Fruit fly (Drosophila melanogaster) whole organism, embryonic: ENCODE results near the gene CG7914.
A peak's percentile ranks its signal among the peaks of the same experiment; 100 is the strongest.

Experiments used
- Bdp1 ChIP-seq: fragments of 200-800 bp; sonication (Bioruptor generic); optimal IDR thresholded peaks from 3 replicates; lab custom pipeline; 2016; ENCODE audit warnings: missing biosample characterization, missing genetic modification characterization
- CG1024 ChIP-seq: fragments of 200-800 bp; sonication (Bioruptor generic); IDR thresholded peaks from 2 replicates; pipeline ENCODE4 v1.3.6; 2022; ENCODE audit warnings: missing biosample characterization, missing genetic modification characterization
- CG10431 ChIP-seq: fragments of 200-800 bp; sonication (Bioruptor generic); optimal IDR thresholded peaks from 3 replicates; lab custom pipeline; 2018; ENCODE audit warnings: missing biosample characterization, mild to moderate bottlenecking, missing genetic modification characterization
- CG11695 ChIP-seq: fragments of 200-800 bp; sonication (Bioruptor generic); IDR thresholded peaks from 3 replicates; pipeline ENCODE4 v1.3.6; 2022; ENCODE audit warnings: missing biosample characterization, missing genetic modification characterization
- CG12299 ChIP-seq: fragments of 200-800 bp; sonication (Bioruptor generic); optimal IDR thresholded peaks from 2 replicates; lab custom pipeline; 2018; ENCODE audit warnings: missing biosample characterization, mild to moderate bottlenecking, missing genetic modification characterization
- CG14860 ChIP-seq: fragments of 200-800 bp; sonication (Bioruptor generic); IDR thresholded peaks from 3 replicates; pipeline ENCODE4 v1.3.6; 2022; ENCODE audit warnings: missing biosample characterization, missing genetic modification characterization; ENCODE audit not compliant: partially characterized antibody
- CG15011 ChIP-seq: fragments of 200-800 bp; sonication (Bioruptor generic); optimal IDR thresholded peaks from 3 replicates; lab custom pipeline; 2018; ENCODE audit warnings: missing biosample characterization, mild to moderate bottlenecking, missing genetic modification characterization
- CG17361 ChIP-seq: fragments of 200-800 bp; sonication (Bioruptor generic); IDR thresholded peaks from 3 replicates; pipeline ENCODE4 v1.3.6; 2022; ENCODE audit warnings: missing biosample characterization, missing genetic modification characterization
- CG17385 ChIP-seq: fragments of 200-800 bp; sonication (Bioruptor generic); optimal IDR thresholded peaks from 3 replicates; lab custom pipeline; 2018; ENCODE audit warnings: missing biosample characterization, mild to moderate bottlenecking, missing genetic modification characterization
- CG2116 ChIP-seq: fragments of 200-800 bp; sonication (Bioruptor generic); optimal IDR thresholded peaks from 3 replicates; lab custom pipeline; 2018; ENCODE audit warnings: missing biosample characterization, mild to moderate bottlenecking, missing genetic modification characterization
- CG32532 ChIP-seq: fragments of 200-800 bp; sonication (Bioruptor generic); IDR thresholded peaks from 2 replicates; pipeline ENCODE4 v1.3.6; 2022; ENCODE audit warnings: missing biosample characterization, missing genetic modification characterization
- CG32772 ChIP-seq: fragments of 200-800 bp; sonication (Bioruptor generic); IDR thresholded peaks from 2 replicates; pipeline ENCODE4 v1.3.6; 2022; ENCODE audit warnings: missing biosample characterization, missing genetic modification characterization
- CG33557 ChIP-seq: fragments of 200-800 bp; sonication (Bioruptor generic); optimal IDR thresholded peaks from 2 replicates; lab custom pipeline; 2019; ENCODE audit warnings: missing biosample characterization, mild to moderate bottlenecking, missing genetic modification characterization, moderate library complexity
- CG34422 ChIP-seq: fragments of 200-800 bp; sonication (Bioruptor generic); IDR thresholded peaks from 3 replicates; pipeline ENCODE4 v1.3.6; 2022; ENCODE audit warnings: missing biosample characterization, missing genetic modification characterization
- CG6689 ChIP-seq: fragments of 200-800 bp; sonication (Bioruptor generic); IDR thresholded peaks from 2 replicates; pipeline ENCODE4 v1.3.6; 2022; ENCODE audit warnings: missing biosample characterization, missing genetic modification characterization
- CG7839 ChIP-seq: fragments of 200-800 bp; sonication (Bioruptor generic); optimal IDR thresholded peaks from 3 replicates; lab custom pipeline; 2018; ENCODE audit warnings: missing biosample characterization, mild to moderate bottlenecking, missing genetic modification characterization, moderate library complexity
- CG8290 ChIP-seq, 3 experiments: fragments of 200-800 bp; sonication (Bioruptor generic); optimal IDR thresholded peaks; 2 replicates each; lab custom pipeline; 2016 to 2019; ENCODE audit warnings: missing biosample characterization in 3 of 3, missing genetic modification characterization in 3 of 3, mild to moderate bottlenecking in 2 of 3, moderate library complexity in 1 of 3
- CG8944 ChIP-seq: fragments of 200-800 bp; sonication (Bioruptor generic); optimal IDR thresholded peaks from 3 replicates; lab custom pipeline; 2016; ENCODE audit warnings: missing biosample characterization, missing genetic modification characterization
- CrebB ChIP-seq: fragments of 200-800 bp; sonication (Bioruptor generic); optimal IDR thresholded peaks from 3 replicates; lab custom pipeline; 2018; ENCODE audit warnings: missing biosample characterization, mild to moderate bottlenecking, missing genetic modification characterization
- Dbx ChIP-seq: fragments of 200-800 bp; sonication (Bioruptor generic); IDR thresholded peaks from 3 replicates; pipeline ENCODE4 v1.3.6; 2022; ENCODE audit warnings: missing biosample characterization, missing genetic modification characterization
- Doc3 ChIP-seq: fragments of 200-800 bp; sonication (Bioruptor generic); IDR thresholded peaks from 3 replicates; pipeline ENCODE4 v1.3.6; 2022; ENCODE audit warnings: missing biosample characterization, missing genetic modification characterization; ENCODE audit not compliant: partially characterized antibody
- Gsc ChIP-seq: fragments of 200-800 bp; sonication (Bioruptor generic); IDR thresholded peaks from 2 replicates; pipeline ENCODE4 v1.3.6; 2022; ENCODE audit warnings: missing biosample characterization, missing genetic modification characterization
- HLH3B ChIP-seq: fragments of 200-800 bp; sonication (Bioruptor generic); IDR thresholded peaks from 2 replicates; pipeline ENCODE4 v1.3.6; 2022; ENCODE audit warnings: missing biosample characterization, missing genetic modification characterization
- Hr39 ChIP-seq: fragments of >200 bp; optimal IDR thresholded peaks from 2 replicates; lab custom pipeline; 2017
- MTF-1 ChIP-seq: fragments of 200-800 bp; sonication (Bioruptor generic); optimal IDR thresholded peaks from 2 replicates; lab custom pipeline; 2018; ENCODE audit warnings: missing biosample characterization, mild to moderate bottlenecking, missing genetic modification characterization, borderline replicate concordance
- Max ChIP-seq: fragments of 200-800 bp; sonication (Bioruptor generic); optimal IDR thresholded peaks from 2 replicates; lab custom pipeline; 2016; ENCODE audit warnings: missing biosample characterization, mild to moderate bottlenecking, missing genetic modification characterization
- Mes4 ChIP-seq: fragments of 200-800 bp; sonication (Bioruptor generic); optimal IDR thresholded peaks from 2 replicates; lab custom pipeline; 2016; ENCODE audit warnings: missing biosample characterization, missing genetic modification characterization
- Sry-β ChIP-seq: fragments of 200-800 bp; sonication (Bioruptor generic); optimal IDR thresholded peaks from 2 replicates; lab custom pipeline; 2018; ENCODE audit warnings: missing biosample characterization, mild to moderate bottlenecking, missing genetic modification characterization, moderate library complexity
- Usf ChIP-seq: fragments of 200-800 bp; sonication (Bioruptor generic); optimal IDR thresholded peaks from 2 replicates; lab custom pipeline; 2017; ENCODE audit warnings: missing genotype, missing biosample characterization, missing genetic modification characterization
- ash1 ChIP-seq: fragments of 200-800 bp; sonication (Bioruptor generic); optimal IDR thresholded peaks from 2 replicates; lab custom pipeline; 2018; ENCODE audit warnings: missing biosample characterization, mild to moderate bottlenecking, missing genetic modification characterization
- bbx ChIP-seq: fragments of 200-800 bp; sonication (Bioruptor generic); IDR thresholded peaks from 2 replicates; pipeline ENCODE4 v1.3.6; 2022; ENCODE audit warnings: missing biosample characterization, missing genetic modification characterization; ENCODE audit not compliant: partially characterized antibody
- chinmo ChIP-seq: fragments of 200-800 bp; sonication (Bioruptor generic); IDR thresholded peaks from 4 replicates; pipeline ENCODE4 v1.3.6; 2022; ENCODE audit warnings: missing biosample characterization, missing genetic modification characterization; ENCODE audit not compliant: partially characterized antibody
- crc ChIP-seq: fragments of 200-800 bp; sonication (Bioruptor generic); optimal IDR thresholded peaks from 2 replicates; lab custom pipeline; 2016; ENCODE audit warnings: missing biosample characterization, missing genetic modification characterization
- crp ChIP-seq, 2 experiments: fragments of 200-800 bp; sonication (Bioruptor generic); optimal IDR thresholded peaks; 2 replicates in 1 of 2; 3 replicates in 1 of 2; lab custom pipeline; 2017; ENCODE audit warnings: missing biosample characterization in 2 of 2, missing genetic modification characterization in 2 of 2, mild to moderate bottlenecking in 1 of 2, moderate library complexity in 1 of 2
- dmrt11E ChIP-seq: fragments of 200-800 bp; sonication (Bioruptor generic); optimal IDR thresholded peaks from 3 replicates; lab custom pipeline; 2018; ENCODE audit warnings: missing biosample characterization, mild to moderate bottlenecking, missing genetic modification characterization, moderate library complexity
- eve ChIP-seq, 2 experiments: fragments of >200 bp; optimal IDR thresholded peaks; 2 replicates each; lab custom pipeline; 2017; ENCODE audit warnings: missing biosample characterization in 2 of 2, missing genetic modification characterization in 2 of 2
- eyg ChIP-seq: fragments of 200-800 bp; sonication (Bioruptor generic); optimal IDR thresholded peaks from 3 replicates; lab custom pipeline; 2016; ENCODE audit warnings: missing biosample characterization, missing genetic modification characterization
- fd102C ChIP-seq: fragments of 200-800 bp; sonication (Bioruptor generic); optimal IDR thresholded peaks from 2 replicates; lab custom pipeline; 2018; ENCODE audit warnings: missing biosample characterization, mild to moderate bottlenecking, missing genetic modification characterization, moderate library complexity
- hth ChIP-seq: fragments of >200 bp; optimal IDR thresholded peaks from 2 replicates; lab custom pipeline; 2017; ENCODE audit warnings: inconsistent platforms
- ind ChIP-seq: fragments of 200-800 bp; sonication (Bioruptor generic); optimal IDR thresholded peaks from 3 replicates; lab custom pipeline; 2016; ENCODE audit warnings: missing biosample characterization, missing genetic modification characterization
- lmd ChIP-seq: fragments of 200-800 bp; sonication (Bioruptor generic); IDR thresholded peaks from 2 replicates; pipeline ENCODE4 v1.3.6; 2022; ENCODE audit warnings: missing biosample characterization, missing genetic modification characterization
- nerfin-2 ChIP-seq: fragments of 200-800 bp; sonication (Bioruptor generic); IDR thresholded peaks from 2 replicates; pipeline ENCODE4 v1.3.6; 2022; ENCODE audit warnings: missing biosample characterization, missing genetic modification characterization; ENCODE audit not compliant: partially characterized antibody
- pan ChIP-seq, 4 experiments: fragments of >200 bp in 3 of 4; fragments of 200-800 bp in 1 of 4; sonication (Bioruptor generic) in 1 of 4; optimal IDR thresholded peaks in 3 of 4; IDR thresholded peaks in 1 of 4; 2 replicates each; pipeline versions ENCODE4 v1.3.6 to Lab custom; 2017 to 2022; ENCODE audit warnings: missing biosample characterization in 2 of 4, missing genetic modification characterization in 2 of 4, mixed read lengths in 1 of 4
- psq ChIP-seq: fragments of 200-800 bp; sonication (Bioruptor generic); optimal IDR thresholded peaks from 2 replicates; lab custom pipeline; 2017; ENCODE audit warnings: missing biosample characterization, missing genetic modification characterization
- ranshi ChIP-seq: fragments of 200-800 bp; sonication (Bioruptor generic); IDR thresholded peaks from 2 replicates; pipeline ENCODE4 v1.3.6; 2022; ENCODE audit warnings: missing biosample characterization, missing genetic modification characterization
- rib ChIP-seq: fragments of 200-800 bp; sonication (Bioruptor generic); IDR thresholded peaks from 2 replicates; pipeline ENCODE4 v1.3.6; 2022; ENCODE audit warnings: missing biosample characterization, missing genetic modification characterization
- sens ChIP-seq: fragments of 200-800 bp; sonication (Bioruptor generic); peaks from one replicate; lab custom pipeline; 2016; ENCODE audit warnings: missing biosample characterization, missing genetic modification characterization
- unc-4 ChIP-seq: fragments of 200-800 bp; sonication (Bioruptor generic); IDR thresholded peaks from 2 replicates; pipeline ENCODE4 v1.3.6; 2022; ENCODE audit warnings: missing biosample characterization, missing genetic modification characterization; ENCODE audit not compliant: partially characterized antibody
- unpg ChIP-seq: fragments of 200-800 bp; sonication (Bioruptor generic); optimal IDR thresholded peaks from 3 replicates; lab custom pipeline; 2018; ENCODE audit warnings: missing biosample characterization, mild to moderate bottlenecking, missing genetic modification characterization, moderate library complexity
- zen ChIP-seq: fragments of 200-800 bp; sonication (Bioruptor generic); optimal IDR thresholded peaks from 3 replicates; lab custom pipeline; 2018; ENCODE audit warnings: missing biosample characterization, mild to moderate bottlenecking, missing genetic modification characterization, moderate library complexity

CG7914 gene

dm6 chrX:19146421-19146952 lies 46.8 kb downstream of the CG7914 start (continued):
- no peak for TF ChIP-seq Bdp1 (GFP tag; lab: Kevin White, UChicago)
- no peak for TF ChIP-seq ash1 (GFP tag; lab: Kevin White, UChicago)
- TF ChIP-seq CrebB: no peak
- no peak for TF ChIP-seq crc (GFP tag; lab: Kevin White, UChicago)
- no peak for TF ChIP-seq Max (GFP tag; lab: Kevin White, UChicago)
- TF ChIP-seq pan (optimal IDR thresholded peaks at IDR 0.05; lab: Kevin White, UChicago): no peak
- TF ChIP-seq pan (GFP tag; optimal IDR thresholded peaks at IDR 0.05 in 1 of 2, IDR thresholded peaks at IDR 0.05 in 1 of 2): peak in 1 of 2 experiments; percentile 5
- TF ChIP-seq ind: peak; percentile 30
- TF ChIP-seq HLH3B (GFP tag; lab: Robert Waterston, UW): 0 out of 2 replicates have a peak, but pooled peaks have one; percentile 16
- no peak for TF ChIP-seq CG17361 (GFP tag; lab: Robert Waterston, UW)
- TF ChIP-seq psq (GFP tag; lab: Kevin White, UChicago): no peak
- peak; percentile 64 for TF ChIP-seq sens (GFP tag; lab: Kevin White, UChicago)
- TF ChIP-seq CG15011 (GFP tag; lab: Kevin White, UChicago): no peak
- no peak for TF ChIP-seq Gsc (GFP tag; lab: Robert Waterston, UW)
- no peak for TF ChIP-seq Doc3
- TF ChIP-seq rib (GFP tag; lab: Robert Waterston, UW): no peak
- no peak for TF ChIP-seq unc-4
- TF ChIP-seq dmrt11E (tag; lab: Kevin White, UChicago): no peak
- no peak for TF ChIP-seq fd102C (GFP tag; lab: Kevin White, UChicago)
- 0 out of 3 replicates have a peak, but pooled peaks have one; percentile 19 for TF ChIP-seq Dbx (GFP tag; lab: Robert Waterston, UW)
- TF ChIP-seq MTF-1 (GFP tag; lab: Kevin White, UChicago): no peak
- TF ChIP-seq crp (GFP tag; optimal IDR thresholded peaks at IDR 0.05; lab: Kevin White, UChicago): no peak
- TF ChIP-seq CG11695 (GFP tag; lab: Robert Waterston, UW): 0 out of 3 replicates have a peak, but pooled peaks have one; percentile 21
- TF ChIP-seq bbx: no peak
- TF ChIP-seq Mes4 (GFP tag; lab: Kevin White, UChicago): no peak
- no peak for TF ChIP-seq Usf (GFP tag; lab: Kevin White, UChicago)
- no peak for TF ChIP-seq zen (tag; lab: Kevin White, UChicago)
- no peak for TF ChIP-seq CG6689 (GFP tag; lab: Robert Waterston, UW)
- no peak for TF ChIP-seq Hr39 (lab: Kevin White, UChicago)
- no peak for TF ChIP-seq CG32772 (GFP tag; lab: Robert Waterston, UW)
- no peak for TF ChIP-seq eyg (GFP tag; lab: Kevin White, UChicago)
- TF ChIP-seq CG8944: no peak
- peak; percentile 32; the same call in 1 of the 2 replicates for TF ChIP-seq lmd
- no peak for TF ChIP-seq CG2116 (GFP tag; lab: Kevin White, UChicago)
- TF ChIP-seq Sry-β (GFP tag; lab: Kevin White, UChicago): no peak
- TF ChIP-seq CG17385 (GFP tag; lab: Kevin White, UChicago): no peak
- no peak; the same call in 1 of the 2 replicates for TF ChIP-seq CG32532 (GFP tag; lab: Robert Waterston, UW)
- no peak for TF ChIP-seq CG10431 (GFP tag; lab: Kevin White, UChicago)
- no peak for TF ChIP-seq CG12299
- TF ChIP-seq CG7839 (tag; lab: Kevin White, UChicago): peak; percentile 68
- TF ChIP-seq nerfin-2 (GFP tag; lab: Robert Waterston, UW): no peak
- no peak for TF ChIP-seq CG34422 (GFP tag; lab: Robert Waterston, UW)
- TF ChIP-seq unpg (GFP tag; lab: Kevin White, UChicago): no peak
- TF ChIP-seq CG8290 (GFP tag; optimal IDR thresholded peaks at IDR 0.05; lab: Kevin White, UChicago): no peak
- no peak for TF ChIP-seq CG8290 (tag; optimal IDR thresholded peaks at IDR 0.05; lab: Kevin White, UChicago)
- TF ChIP-seq ranshi (GFP tag; lab: Robert Waterston, UW): no peak
- TF ChIP-seq CG1024 (GFP tag; lab: Robert Waterston, UW): no peak
- peak in 1 of 2 experiments; percentile 84 for TF ChIP-seq eve (GFP tag; optimal IDR thresholded peaks at IDR 0.05; lab: Kevin White, UChicago)
- no peak for TF ChIP-seq CG33557 (GFP tag; lab: Kevin White, UChicago)
- no peak for TF ChIP-seq hth (lab: Kevin White, UChicago)
- TF ChIP-seq chinmo (GFP tag; lab: Robert Waterston, UW): 0 out of 4 replicates have a peak, but pooled peaks have one; percentile 56
- no peak for TF ChIP-seq CG14860 (GFP tag; lab: Robert Waterston, UW)
